Worm (Caenorhabditis elegans) whole organism, young adult: Measurements from ENCODE around the gene C24A3.1.

Experiments
- B0019.2 ChIP-seq: fragments of 200-800 bp; sonication (Bioruptor generic); conservative IDR thresholded peaks from 2 replicates; pipeline ENCODE4 v1.3.6; 2022; ENCODE audit warnings: missing genetic modification reagents, missing genetic modification characterization, missing compliant biosample characterization
- B0261.1 ChIP-seq: sonication (generic microtip); optimal IDR thresholded peaks from 2 replicates; lab custom pipeline; 2016; ENCODE audit warnings: mild to moderate bottlenecking, missing genetic modification characterization, moderate library complexity, missing compliant biosample characterization
- D2030.7 ChIP-seq: fragments of 200-800 bp; sonication (Bioruptor generic); IDR thresholded peaks from 2 replicates; pipeline ENCODE4 v1.3.6; 2022; ENCODE audit warnings: missing genetic modification reagents, missing genetic modification characterization, missing compliant biosample characterization
- F22D6.2 ChIP-seq: sonication (generic microtip); optimal IDR thresholded peaks from 2 replicates; lab custom pipeline; 2016; ENCODE audit warnings: mild to moderate bottlenecking, missing genetic modification characterization, missing compliant biosample characterization
- F23B12.7 ChIP-seq: sonication (generic microtip); optimal IDR thresholded peaks from 2 replicates; lab custom pipeline; 2017; ENCODE audit warnings: missing genetic modification characterization, mild to moderate bottlenecking, missing compliant biosample characterization, antibody characterized with exemption, moderate library complexity; ENCODE audit not compliant: insufficient read depth
- F37B4.10 ChIP-seq: fragments of 200-800 bp; sonication (Bioruptor generic); IDR thresholded peaks from 2 replicates; pipeline ENCODE4 v1.3.6; 2022; ENCODE audit warnings: missing genetic modification characterization, missing compliant biosample characterization
- T07F8.4 ChIP-seq: sonication (generic microtip); optimal IDR thresholded peaks from 2 replicates; lab custom pipeline; 2016; ENCODE audit warnings: mild to moderate bottlenecking, missing genetic modification characterization, moderate library complexity, missing compliant biosample characterization
- T26A5.8 ChIP-seq: sonication (generic microtip); optimal IDR thresholded peaks from 2 replicates; lab custom pipeline; 2016; ENCODE audit warnings: missing genetic modification characterization, missing compliant biosample characterization
- Y56A3A.18 ChIP-seq: fragments of 200-800 bp; sonication (Bioruptor generic); IDR thresholded peaks from 2 replicates; pipeline ENCODE4 v1.3.6; 2022; ENCODE audit warnings: missing genetic modification reagents, missing genetic modification characterization, missing compliant biosample characterization
- ZK185.1 ChIP-seq: sonication (generic microtip); optimal IDR thresholded peaks from 2 replicates; lab custom pipeline; 2016; ENCODE audit warnings: mild to moderate bottlenecking, missing genetic modification characterization, missing compliant biosample characterization; ENCODE audit not compliant: poor library complexity, severe bottlenecking
- ama-1 ChIP-seq, 3 experiments: fragments of 150-350 bp in 1 of 3; sonication (generic microtip) in 2 of 3; optimal IDR thresholded peaks; 2 replicates each; lab custom pipeline; 2014 to 2018; ENCODE audit warnings: missing biosample characterization in 2 of 3, missing genetic modification characterization in 2 of 3, missing genetic modification reagents in 2 of 3
- aptf-2 ChIP-seq: fragments of 200-800 bp; sonication (Bioruptor generic); conservative IDR thresholded peaks from 2 replicates; pipeline ENCODE4 v1.3.6; 2022; ENCODE audit warnings: missing genetic modification reagents, missing genetic modification characterization, missing compliant biosample characterization
- atf-7 ChIP-seq: sonication (generic microtip); optimal IDR thresholded peaks from 2 replicates; lab custom pipeline; 2017; ENCODE audit warnings: mild to moderate bottlenecking, missing genetic modification characterization, missing compliant biosample characterization
- athp-1 ChIP-seq: sonication (generic microtip); optimal IDR thresholded peaks from 2 replicates; lab custom pipeline; 2017; ENCODE audit warnings: mild to moderate bottlenecking, missing genetic modification characterization, missing compliant biosample characterization
- attf-3 ChIP-seq: fragments of 200-800 bp; sonication (Bioruptor generic); conservative IDR thresholded peaks from 2 replicates; pipeline ENCODE4 v1.3.6; 2022; ENCODE audit warnings: missing genetic modification reagents, missing genetic modification characterization, missing compliant biosample characterization
- attf-5 ChIP-seq: fragments of 200-800 bp; sonication (Bioruptor generic); optimal IDR thresholded peaks from 2 replicates; lab custom pipeline; 2018; ENCODE audit warnings: mild to moderate bottlenecking, missing genetic modification characterization, missing compliant biosample characterization
- attf-6 ChIP-seq: fragments of 200-800 bp; sonication (Bioruptor generic); IDR thresholded peaks from 2 replicates; pipeline ENCODE4 v1.3.6; 2022; ENCODE audit warnings: missing genetic modification reagents, missing genetic modification characterization, missing compliant biosample characterization
- cebp-2 ChIP-seq: fragments of 200-800 bp; sonication (Bioruptor generic); IDR thresholded peaks from 2 replicates; pipeline ENCODE4 v1.3.6; 2022; ENCODE audit warnings: missing genetic modification characterization, missing compliant biosample characterization
- ceh-40 ChIP-seq: fragments of 200-800 bp; sonication (Bioruptor generic); IDR thresholded peaks from 2 replicates; pipeline ENCODE4 v1.3.6; 2022; ENCODE audit warnings: missing genetic modification characterization, missing compliant biosample characterization
- chd-7 ChIP-seq: sonication (generic microtip); optimal IDR thresholded peaks from 2 replicates; lab custom pipeline; 2016; ENCODE audit warnings: mild to moderate bottlenecking, missing genetic modification characterization, moderate library complexity, missing compliant biosample characterization
- die-1 ChIP-seq: sonication (generic microtip); optimal IDR thresholded peaks from 2 replicates; lab custom pipeline; 2016; ENCODE audit warnings: missing genotype, mild to moderate bottlenecking, missing genetic modification characterization, missing compliant biosample characterization
- him-1 ChIP-seq: sonication (generic microtip); optimal IDR thresholded peaks from 2 replicates; lab custom pipeline; 2016; ENCODE audit warnings: missing genotype, missing genetic modification reagents, missing genetic modification characterization, missing compliant biosample characterization
- hmg-20 ChIP-seq: fragments of 200-800 bp; sonication (Bioruptor generic); IDR thresholded peaks from 2 replicates; pipeline ENCODE4 v1.3.6; 2022; ENCODE audit warnings: missing genetic modification reagents, missing genetic modification characterization, missing compliant biosample characterization
- hrde-1 ChIP-seq: sonication (generic microtip); optimal IDR thresholded peaks from 2 replicates; lab custom pipeline; 2016; ENCODE audit warnings: missing genetic modification characterization, mild to moderate bottlenecking, missing compliant biosample characterization, moderate library complexity, missing genotype, missing genetic modification reagents, borderline replicate concordance
- hsf-1 ChIP-seq: fragments of 200-800 bp; sonication (Bioruptor generic); IDR thresholded peaks from 2 replicates; pipeline ENCODE4 v1.3.6; 2022; ENCODE audit warnings: missing genetic modification reagents, missing genetic modification characterization, missing compliant biosample characterization
- let-607 ChIP-seq, 2 experiments: fragments of 200-800 bp in 1 of 2; sonication (Bioruptor generic) in 1 of 2; sonication (generic microtip) in 1 of 2; optimal IDR thresholded peaks; 2 replicates each; lab custom pipeline; 2016 to 2018; ENCODE audit warnings: mild to moderate bottlenecking in 2 of 2, missing compliant biosample characterization in 2 of 2, missing genetic modification characterization in 2 of 2, moderate library complexity in 2 of 2, missing genotype in 1 of 2
- lin-26 ChIP-seq: fragments of 200-800 bp; sonication (Bioruptor generic); IDR thresholded peaks from 2 replicates; pipeline ENCODE4 v1.3.6; 2022; ENCODE audit warnings: missing genetic modification reagents, missing genetic modification characterization, missing compliant biosample characterization
- lin-40 ChIP-seq: sonication (generic microtip); optimal IDR thresholded peaks from 2 replicates; lab custom pipeline; 2016; ENCODE audit warnings: missing genetic modification characterization, mild to moderate bottlenecking, missing compliant biosample characterization, missing genotype, missing genetic modification reagents
- madf-3 ChIP-seq: fragments of 200-800 bp; sonication (Bioruptor generic); IDR thresholded peaks from 2 replicates; pipeline ENCODE4 v1.3.6; 2022; ENCODE audit warnings: missing genetic modification reagents, missing genetic modification characterization, missing compliant biosample characterization
- nfya-2 ChIP-seq: fragments of 200-800 bp; sonication (Bioruptor generic); IDR thresholded peaks from 2 replicates; pipeline ENCODE4 v1.3.6; 2022; ENCODE audit warnings: missing genetic modification reagents, missing genetic modification characterization, missing compliant biosample characterization
- nfyb-1 ChIP-seq: fragments of 200-800 bp; sonication (Bioruptor generic); IDR thresholded peaks from 2 replicates; pipeline ENCODE4 v1.3.6; 2022; ENCODE audit warnings: missing genetic modification reagents, missing genetic modification characterization, missing compliant biosample characterization
- nhr-80 ChIP-seq: sonication (generic microtip); optimal IDR thresholded peaks from 2 replicates; lab custom pipeline; 2016; ENCODE audit warnings: missing genetic modification characterization, missing compliant biosample characterization
- nhr-90 ChIP-seq: sonication (generic microtip); optimal IDR thresholded peaks from 2 replicates; lab custom pipeline; 2016; ENCODE audit warnings: missing genotype, mild to moderate bottlenecking, missing genetic modification characterization, missing compliant biosample characterization
- pbrm-1 ChIP-seq: fragments of 200-800 bp; sonication (Bioruptor generic); IDR thresholded peaks from 2 replicates; pipeline ENCODE4 v1.3.6; 2022; ENCODE audit warnings: missing genetic modification reagents, missing genetic modification characterization, missing compliant biosample characterization
- pha-4 ChIP-seq: fragments of 150-350 bp; sonication (generic microtip); optimal IDR thresholded peaks from 2 replicates; lab custom pipeline; 2014; ENCODE audit warnings: missing biosample characterization, missing genetic modification reagents, missing genetic modification characterization
- rec-8 ChIP-seq, 2 experiments: sonication (generic microtip); optimal IDR thresholded peaks; 2 replicates each; lab custom pipeline; 2016; ENCODE audit warnings: mild to moderate bottlenecking in 2 of 2, missing genetic modification characterization in 2 of 2, missing genetic modification reagents in 2 of 2, missing genotype in 2 of 2, missing biosample characterization in 1 of 2, missing compliant biosample characterization in 1 of 2, moderate library complexity in 1 of 2
- rpc-1 ChIP-seq, 2 experiments: fragments of 150-350 bp in 1 of 2; sonication (generic microtip) in 1 of 2; optimal IDR thresholded peaks; 2 replicates each; lab custom pipeline; 2014 to 2018; ENCODE audit warnings: missing biosample characterization in 1 of 2, missing genetic modification characterization in 1 of 2, missing genetic modification reagents in 1 of 2, missing genotype in 1 of 2
- snpc-4 ChIP-seq, 5 experiments: fragments of 150-350 bp in 1 of 5; sonication (generic microtip) in 4 of 5; optimal IDR thresholded peaks; 2 replicates each; lab custom pipeline; 2014 to 2018; ENCODE audit warnings: missing genetic modification characterization in 5 of 5, missing biosample characterization in 3 of 5, antibody characterized with exemption in 2 of 5, mild to moderate bottlenecking in 2 of 5, missing compliant biosample characterization in 2 of 5, missing genotype in 2 of 5, moderate library complexity in 2 of 5, missing genetic modification reagents in 1 of 5
- somi-1 ChIP-seq: fragments of 200-800 bp; sonication (Bioruptor generic); optimal IDR thresholded peaks from 2 replicates; lab custom pipeline; 2018; ENCODE audit warnings: mild to moderate bottlenecking, missing genetic modification characterization, missing compliant biosample characterization
- tbp1 ChIP-seq: fragments of 200-800 bp; sonication (Bioruptor generic); optimal IDR thresholded peaks from 2 replicates; lab custom pipeline; 2018; ENCODE audit warnings: mild to moderate bottlenecking, missing genetic modification characterization, missing compliant biosample characterization
- zim-3 ChIP-seq: sonication (generic microtip); optimal IDR thresholded peaks from 2 replicates; lab custom pipeline; 2017; ENCODE audit warnings: mild to moderate bottlenecking, missing genetic modification characterization, moderate library complexity, missing compliant biosample characterization
- ztf-18 ChIP-seq: sonication (generic microtip); optimal IDR thresholded peaks from 2 replicates; lab custom pipeline; 2016; ENCODE audit warnings: missing genotype, mild to moderate bottlenecking, missing genetic modification characterization, missing compliant biosample characterization
- ztf-26 ChIP-seq: sonication (generic microtip); optimal IDR thresholded peaks from 2 replicates; lab custom pipeline; 2017; ENCODE audit warnings: missing genetic modification characterization, missing compliant biosample characterization

C24A3.1 gene

ce11 chrX:8969111-8970048 is 29.5 kb upstream of the C24A3.1 start:
- TF ChIP-seq nfya-2 (GFP tag; lab: Robert Waterston, UW) (no peak), D2030.7 (peak; percentile 84), zim-3 (tag; lab: Kevin White, UChicago) (no peak), die-1 (peak; percentile 87), T26A5.8 (peak; percentile 34), ceh-40 (GFP tag; lab: Robert Waterston, UW) (peak; percentile 61; the same call in 1 of the 2 replicates), F23B12.7 (tag; lab: Kevin White, UChicago) (peak; percentile 7), ztf-26 (tag; lab: Kevin White, UChicago) (peak; percentile 75), attf-6 (peak; percentile 44; the same call in 1 of the 2 replicates), B0019.2 (no peak), hsf-1 (GFP tag; lab: Robert Waterston, UW) (0 out of 2 replicates have a peak, but pooled peaks have one; percentile 34), let-607 (tag; optimal IDR thresholded peaks at IDR 0.05; lab: Kevin White, UChicago) (peak in 1 of 2 experiments; percentile 31), rpc-1 (optimal IDR thresholded peaks at IDR 0.05; lab: Kevin White, UChicago) (peak; percentile 81), rpc-1 (tag; optimal IDR thresholded peaks at IDR 0.05; lab: Kevin White, UChicago) (peak; percentile 87), hrde-1 (tag; lab: Kevin White, UChicago) (peak; percentile 2), F37B4.10 (GFP tag; lab: Robert Waterston, UW) (no peak), pha-4 (no peak), B0261.1 (tag; lab: Kevin White, UChicago) (peak; percentile 89), lin-26 (peak; percentile 85), athp-1 (tag; lab: Kevin White, UChicago) (peak; percentile 41), hmg-20 (GFP tag; lab: Robert Waterston, UW) (no peak), somi-1 (peak; percentile 13), attf-3 (GFP tag; lab: Robert Waterston, UW) (0 out of 2 replicates have a peak, but pooled peaks have one; percentile 16), chd-7 (tag; lab: Kevin White, UChicago) (peak; percentile 20), cebp-2 (GFP tag; lab: Robert Waterston, UW) (no peak), snpc-4 (GFP tag; optimal IDR thresholded peaks at IDR 0.05; lab: Kevin White, UChicago) (peak; percentile 25), snpc-4 (tag; optimal IDR thresholded peaks at IDR 0.05; lab: Kevin White, UChicago) (peak in 2 of 4 experiments; percentile 24 to 64), Y56A3A.18 (GFP tag; lab: Robert Waterston, UW) (0 out of 2 replicates have a peak, but pooled peaks have one; percentile 75), attf-5 (GFP tag; lab: Kevin White, UChicago) (peak; percentile 36), him-1 (tag; lab: Kevin White, UChicago) (peak; percentile 46), pbrm-1 (GFP tag; lab: Robert Waterston, UW) (peak; percentile 76; the same call in 1 of the 2 replicates), atf-7 (tag; lab: Kevin White, UChicago) (peak; percentile 36), lin-40 (peak; percentile 62), nhr-80 (peak; percentile 6), ztf-18 (tag; lab: Kevin White, UChicago) (peak; percentile 73), madf-3 (peak; percentile 54; the same call in 1 of the 2 replicates), ZK185.1 (peak; percentile 54), F22D6.2 (tag; lab: Kevin White, UChicago) (peak; percentile 6), rec-8 (tag; optimal IDR thresholded peaks at IDR 0.05; lab: Kevin White, UChicago) (peak; percentile 23 to 51), nfyb-1 (no peak; the same call in 1 of the 2 replicates), aptf-2 (GFP tag; lab: Robert Waterston, UW) (no peak; the same call in 1 of the 2 replicates), tbp1 (GFP tag; lab: Kevin White, UChicago) (peak; percentile 87), nhr-90 (tag; lab: Kevin White, UChicago) (peak; percentile 48), ama-1 (optimal IDR thresholded peaks at IDR 0.05; lab: Kevin White, UChicago) (no peak), ama-1 (GFP tag; optimal IDR thresholded peaks at IDR 0.05; lab: Kevin White, UChicago) (peak in 1 of 2 experiments; percentile 27), T07F8.4 (peak; percentile 49)
